Fruit fly (Drosophila melanogaster) whole organism, adult: ENCODE results near the gene CG18628.
A peak's percentile ranks its signal among the peaks of the same experiment; 100 is the strongest.

Experiments used
- CG11617 ChIP-seq: fragments of 200-800 bp; sonication (Bioruptor generic); optimal IDR thresholded peaks from 2 replicates; lab custom pipeline; 2017; ENCODE audit warnings: mild to moderate bottlenecking, missing biosample characterization, missing genetic modification reagents, missing genetic modification characterization
- CG1620 ChIP-seq: fragments of 200-800 bp; sonication (Bioruptor generic); optimal IDR thresholded peaks from 2 replicates; lab custom pipeline; 2016; ENCODE audit warnings: missing biosample characterization, missing genetic modification characterization
- CG5204 ChIP-seq: fragments of 200-800 bp; sonication (Bioruptor generic); optimal IDR thresholded peaks from 2 replicates; lab custom pipeline; 2016; ENCODE audit warnings: missing biosample characterization, missing genetic modification characterization
- CG7045 ChIP-seq: fragments of 200-800 bp; sonication (Bioruptor generic); optimal IDR thresholded peaks from 2 replicates; lab custom pipeline; 2017; ENCODE audit warnings: missing biosample characterization, mild to moderate bottlenecking, missing genetic modification characterization
- CG7101 ChIP-seq: fragments of 200-800 bp; sonication (Bioruptor generic); optimal IDR thresholded peaks from 2 replicates; lab custom pipeline; 2018; ENCODE audit warnings: missing biosample characterization, mild to moderate bottlenecking, missing genetic modification characterization, moderate library complexity
- Clk ChIP-seq: fragments of 200-800 bp; sonication (Bioruptor generic); optimal IDR thresholded peaks from 2 replicates; lab custom pipeline; 2017; ENCODE audit warnings: missing biosample characterization, missing genetic modification characterization
- Crg-1 ChIP-seq: fragments of 200-800 bp; sonication (Bioruptor generic); optimal IDR thresholded peaks from 2 replicates; lab custom pipeline; 2016; ENCODE audit warnings: missing biosample characterization, missing genetic modification characterization
- Hr96 ChIP-seq: fragments of 200-800 bp; sonication (Bioruptor generic); optimal IDR thresholded peaks from 2 replicates; lab custom pipeline; 2016; ENCODE audit warnings: missing biosample characterization, missing genetic modification characterization
- bab1 ChIP-seq: fragments of 200-800 bp; sonication (Bioruptor generic); optimal IDR thresholded peaks from 3 replicates; lab custom pipeline; 2019; ENCODE audit warnings: missing biosample characterization, mild to moderate bottlenecking, missing genetic modification characterization, moderate library complexity
- cnc ChIP-seq, 2 experiments: fragments of >200 bp; optimal IDR thresholded peaks; 2 replicates each; lab custom pipeline; 2017
- kay ChIP-seq: fragments of 200-800 bp; sonication (Bioruptor generic); peaks from one replicate; lab custom pipeline; 2016; ENCODE audit warnings: missing biosample characterization, missing genetic modification characterization, borderline replicate concordance
- pad ChIP-seq: fragments of 200-800 bp; sonication (Bioruptor generic); optimal IDR thresholded peaks from 3 replicates; lab custom pipeline; 2017; ENCODE audit warnings: missing biosample characterization, missing genetic modification characterization, mild to moderate bottlenecking, moderate library complexity, missing genetic modification reagents

DNA sequence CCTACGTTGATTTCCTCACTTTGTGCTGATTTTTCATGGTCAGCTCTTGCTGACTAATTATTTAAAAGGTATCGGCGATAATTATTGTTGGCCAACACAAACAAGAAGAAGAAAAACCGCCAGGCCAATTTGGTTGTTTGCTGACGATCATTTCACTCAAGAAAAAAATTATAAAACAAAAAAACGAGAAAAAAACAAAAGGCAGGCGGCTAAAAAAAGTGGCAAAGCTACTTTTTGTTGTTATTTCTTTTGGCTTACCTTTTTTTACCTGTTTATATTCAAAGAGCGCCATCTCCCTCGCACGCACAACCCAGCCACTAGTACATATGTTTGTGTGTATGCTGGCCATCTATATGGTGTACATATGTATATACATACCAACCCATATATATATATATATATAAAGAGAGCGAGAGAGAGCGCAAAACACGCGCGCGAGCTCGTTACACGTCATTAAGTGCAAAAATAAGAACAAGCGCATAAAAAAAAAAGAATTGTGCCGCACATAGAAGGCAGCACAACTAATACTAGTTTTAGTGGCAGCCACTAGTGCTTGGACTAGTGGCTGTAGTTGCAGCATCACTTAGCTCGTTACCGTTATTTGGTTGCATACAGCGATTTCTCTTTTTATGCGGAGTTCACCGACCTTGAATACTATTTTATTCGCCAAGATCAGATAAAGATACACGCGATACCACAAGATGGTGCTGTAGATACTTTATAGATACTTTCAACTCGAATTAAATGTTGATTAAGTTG is 36.3 kb downstream of the CG18628 start:
- no peak for TF ChIP-seq pad (GFP tag; lab: Kevin White, UChicago)
- TF ChIP-seq CG5204 (GFP tag; lab: Kevin White, UChicago) = no peak
- no peak for TF ChIP-seq bab1 (GFP tag; lab: Kevin White, UChicago)
- peak; percentile 67 for TF ChIP-seq kay
- no peak for TF ChIP-seq Clk
- TF ChIP-seq CG7101 (tag; lab: Kevin White, UChicago) = no peak
- no peak for TF ChIP-seq Crg-1 (GFP tag; lab: Kevin White, UChicago)
- TF ChIP-seq CG11617 (GFP tag; lab: Kevin White, UChicago) = peak; percentile 5
- TF ChIP-seq CG7045 (GFP tag; lab: Kevin White, UChicago) = no peak
- TF ChIP-seq Hr96 (GFP tag; lab: Kevin White, UChicago) = no peak
- no peak for TF ChIP-seq CG1620 (GFP tag; lab: Kevin White, UChicago)
- TF ChIP-seq cnc (optimal IDR thresholded peaks at IDR 0.05; lab: Kevin White, UChicago) = no peak
